Fruit fly (Drosophila melanogaster) whole organism, embryonic: ENCODE data around the gene CG34238.

Experiments used
- Ada2b ChIP-seq: fragments of 200-800 bp; sonication (Bioruptor generic); IDR thresholded peaks from 2 replicates; pipeline ENCODE4 v1.3.6; 2022; ENCODE audit warnings: missing biosample characterization, missing genetic modification characterization
- Atf6 ChIP-seq: fragments of 200-800 bp; sonication (Bioruptor generic); IDR thresholded peaks from 2 replicates; pipeline ENCODE4 v1.3.6; 2022; ENCODE audit warnings: missing biosample characterization, missing genetic modification characterization
- CG1024 ChIP-seq: fragments of 200-800 bp; sonication (Bioruptor generic); IDR thresholded peaks from 2 replicates; pipeline ENCODE4 v1.3.6; 2022; ENCODE audit warnings: missing biosample characterization, missing genetic modification characterization
- CG10274 ChIP-seq: fragments of 200-800 bp; sonication (Bioruptor generic); optimal IDR thresholded peaks from 3 replicates; lab custom pipeline; 2017; ENCODE audit warnings: missing biosample characterization, mild to moderate bottlenecking, missing genetic modification characterization
- CG11398 ChIP-seq: fragments of 200-800 bp; sonication (Bioruptor generic); optimal IDR thresholded peaks from 2 replicates; lab custom pipeline; 2016; ENCODE audit warnings: missing biosample characterization, missing genetic modification characterization
- CG11504 ChIP-seq: fragments of 200-800 bp; sonication (Bioruptor generic); optimal IDR thresholded peaks from 3 replicates; lab custom pipeline; 2019; ENCODE audit warnings: missing biosample characterization, mild to moderate bottlenecking, missing genetic modification characterization, moderate library complexity
- CG11696 ChIP-seq: fragments of 200-800 bp; sonication (Bioruptor generic); IDR thresholded peaks from 2 replicates; pipeline ENCODE4 v1.3.6; 2022; ENCODE audit warnings: missing biosample characterization, missing genetic modification characterization
- CG13424 ChIP-seq: fragments of 200-800 bp; sonication (Bioruptor generic); optimal IDR thresholded peaks from 2 replicates; lab custom pipeline; 2019; ENCODE audit warnings: missing biosample characterization, mild to moderate bottlenecking, missing genetic modification characterization, moderate library complexity
- CG13894 ChIP-seq: fragments of 200-800 bp; sonication (Bioruptor generic); optimal IDR thresholded peaks from 3 replicates; lab custom pipeline; 2018; ENCODE audit warnings: missing biosample characterization, mild to moderate bottlenecking, missing genetic modification characterization, moderate library complexity
- CG14965 ChIP-seq: fragments of 200-800 bp; sonication (Bioruptor generic); optimal IDR thresholded peaks from 2 replicates; lab custom pipeline; 2016; ENCODE audit warnings: missing biosample characterization, missing genetic modification characterization, borderline replicate concordance
- CG1603 ChIP-seq: fragments of 200-800 bp; sonication (Bioruptor generic); optimal IDR thresholded peaks from 2 replicates; lab custom pipeline; 2019; ENCODE audit warnings: missing biosample characterization, mild to moderate bottlenecking, missing genetic modification characterization, moderate library complexity
- CG1647 ChIP-seq: fragments of 200-800 bp; sonication (Bioruptor generic); optimal IDR thresholded peaks from 3 replicates; lab custom pipeline; 2016; ENCODE audit warnings: missing biosample characterization, missing genetic modification characterization
- CG16779 ChIP-seq: fragments of 200-800 bp; sonication (Bioruptor generic); IDR thresholded peaks from 2 replicates; pipeline ENCODE4 v1.3.6; 2022; ENCODE audit warnings: missing biosample characterization, missing genetic modification characterization
- CG17568 ChIP-seq: fragments of 200-800 bp; sonication (Bioruptor generic); optimal IDR thresholded peaks from 2 replicates; lab custom pipeline; 2018; ENCODE audit warnings: missing biosample characterization, mild to moderate bottlenecking, missing genetic modification characterization, moderate library complexity
- CG2120 ChIP-seq: fragments of 200-800 bp; sonication (Bioruptor generic); optimal IDR thresholded peaks from 3 replicates; lab custom pipeline; 2016; ENCODE audit warnings: missing biosample characterization, missing genetic modification characterization
- CG34376 ChIP-seq: fragments of 200-800 bp; sonication (Bioruptor generic); optimal IDR thresholded peaks from 2 replicates; lab custom pipeline; 2018; ENCODE audit warnings: missing biosample characterization, mild to moderate bottlenecking, missing genetic modification characterization
- CG4282 ChIP-seq: fragments of 200-800 bp; sonication (Bioruptor generic); optimal IDR thresholded peaks from 2 replicates; lab custom pipeline; 2016; ENCODE audit warnings: missing biosample characterization, missing genetic modification characterization
- CG8089 ChIP-seq: fragments of 200-800 bp; sonication (Bioruptor generic); optimal IDR thresholded peaks from 3 replicates; lab custom pipeline; 2016; ENCODE audit warnings: missing biosample characterization, missing genetic modification characterization
- Deaf1 ChIP-seq: fragments of 200-800 bp; optimal IDR thresholded peaks from 3 replicates; lab custom pipeline; 2019; ENCODE audit warnings: missing biosample characterization, mild to moderate bottlenecking, missing genetic modification characterization, moderate library complexity
- Dip2 ChIP-seq: fragments of 200-800 bp; sonication (Bioruptor generic); IDR thresholded peaks from 2 replicates; pipeline ENCODE4 v1.3.6; 2022; ENCODE audit warnings: missing biosample characterization, missing genetic modification characterization
- Dip3 ChIP-seq: fragments of 200-800 bp; sonication (Bioruptor generic); optimal IDR thresholded peaks from 3 replicates; lab custom pipeline; 2016; ENCODE audit warnings: missing biosample characterization, missing genetic modification characterization
- Dll ChIP-seq: fragments of 200-800 bp; sonication (Bioruptor generic); IDR thresholded peaks from 4 replicates; pipeline ENCODE4 v1.3.6; 2022; ENCODE audit warnings: missing biosample characterization, missing genetic modification characterization; ENCODE audit not compliant: partially characterized antibody
- E2f1 ChIP-seq: fragments of 200-800 bp; sonication (Bioruptor generic); IDR thresholded peaks from 2 replicates; pipeline ENCODE4 v1.3.6; 2022; ENCODE audit warnings: missing biosample characterization, missing genetic modification characterization
- Eip74EF ChIP-seq, 2 experiments: fragments of 200-800 bp in 1 of 2; fragments of >200 bp in 1 of 2; sonication (Bioruptor generic) in 1 of 2; optimal IDR thresholded peaks; 2 replicates each; lab custom pipeline; 2017 to 2019; ENCODE audit warnings: missing biosample characterization in 2 of 2, missing genetic modification characterization in 2 of 2, mild to moderate bottlenecking in 1 of 2, moderate library complexity in 1 of 2
- HLHmδ ChIP-seq: fragments of 200-800 bp; sonication (Bioruptor generic); optimal IDR thresholded peaks from 2 replicates; lab custom pipeline; 2018; ENCODE audit warnings: missing biosample characterization, mild to moderate bottlenecking, missing genetic modification characterization, moderate library complexity
- Hand ChIP-seq: fragments of 200-800 bp; sonication (Bioruptor generic); optimal IDR thresholded peaks from 2 replicates; lab custom pipeline; 2017; ENCODE audit warnings: mild to moderate bottlenecking, missing biosample characterization, missing genetic modification reagents, missing genetic modification characterization
- NfI ChIP-seq: fragments of 200-800 bp; sonication (Bioruptor generic); optimal IDR thresholded peaks from 3 replicates; lab custom pipeline; 2018; ENCODE audit warnings: missing biosample characterization, mild to moderate bottlenecking, missing genetic modification characterization, moderate library complexity
- Oli ChIP-seq: fragments of 200-800 bp; sonication (Bioruptor generic); optimal IDR thresholded peaks from 2 replicates; lab custom pipeline; 2018; ENCODE audit warnings: missing biosample characterization, mild to moderate bottlenecking, missing genetic modification characterization, moderate library complexity
- Optix ChIP-seq: fragments of 200-800 bp; sonication (Bioruptor generic); IDR thresholded peaks from 3 replicates; pipeline ENCODE4 v1.3.6; 2022; ENCODE audit warnings: missing biosample characterization, missing genetic modification characterization
- PHDP ChIP-seq: fragments of 200-800 bp; sonication (Bioruptor generic); optimal IDR thresholded peaks from 3 replicates; lab custom pipeline; 2018; ENCODE audit warnings: missing biosample characterization, mild to moderate bottlenecking, missing genetic modification characterization, moderate library complexity
- TFAM ChIP-seq: fragments of 200-800 bp; sonication (Bioruptor generic); optimal IDR thresholded peaks from 2 replicates; lab custom pipeline; 2017; ENCODE audit warnings: missing biosample characterization, missing genetic modification characterization, inconsistent platforms
- Usf ChIP-seq: fragments of 200-800 bp; sonication (Bioruptor generic); optimal IDR thresholded peaks from 2 replicates; lab custom pipeline; 2017; ENCODE audit warnings: missing genotype, missing biosample characterization, missing genetic modification characterization
- ato ChIP-seq: fragments of 200-800 bp; sonication (Bioruptor generic); IDR thresholded peaks from 2 replicates; pipeline ENCODE4 v1.3.6; 2022; ENCODE audit warnings: missing biosample characterization, missing genetic modification characterization; ENCODE audit not compliant: partially characterized antibody
- bcd ChIP-seq: fragments of 200-800 bp; sonication (Bioruptor generic); optimal IDR thresholded peaks from 2 replicates; lab custom pipeline; 2017; ENCODE audit warnings: missing biosample characterization, mild to moderate bottlenecking, missing genetic modification characterization
- bowl ChIP-seq: fragments of 200-800 bp; sonication (Bioruptor generic); IDR thresholded peaks from 2 replicates; pipeline ENCODE4 v1.3.6; 2022; ENCODE audit warnings: missing biosample characterization, missing genetic modification characterization
- btn ChIP-seq: fragments of 200-800 bp; sonication (Bioruptor generic); optimal IDR thresholded peaks from 2 replicates; lab custom pipeline; 2016; ENCODE audit warnings: missing biosample characterization, missing genetic modification characterization
- exex ChIP-seq: fragments of 200-800 bp; sonication (Bioruptor generic); optimal IDR thresholded peaks from 4 replicates; lab custom pipeline; 2018; ENCODE audit warnings: missing biosample characterization, mild to moderate bottlenecking, missing genetic modification characterization, moderate library complexity
- fu2 ChIP-seq: fragments of 200-800 bp; sonication (Bioruptor generic); optimal IDR thresholded peaks from 2 replicates; lab custom pipeline; 2016; ENCODE audit warnings: missing biosample characterization, missing genetic modification characterization
- grau ChIP-seq: fragments of 200-800 bp; optimal IDR thresholded peaks from 3 replicates; lab custom pipeline; 2019; ENCODE audit warnings: missing biosample characterization, mild to moderate bottlenecking, missing genetic modification characterization, moderate library complexity
- grn ChIP-seq: fragments of 200-800 bp; sonication (Bioruptor generic); optimal IDR thresholded peaks from 3 replicates; lab custom pipeline; 2017; ENCODE audit warnings: missing biosample characterization, missing genetic modification characterization
- hbn ChIP-seq: fragments of 200-800 bp; sonication (Bioruptor generic); IDR thresholded peaks from 2 replicates; pipeline ENCODE4 v1.3.6; 2022; ENCODE audit warnings: missing biosample characterization, missing genetic modification characterization; ENCODE audit not compliant: partially characterized antibody
- hkb ChIP-seq, 2 experiments: fragments of 200-800 bp in 1 of 2; fragments of >200 bp in 1 of 2; sonication (Bioruptor generic) in 1 of 2; IDR thresholded peaks in 1 of 2; optimal IDR thresholded peaks in 1 of 2; 2 replicates each; pipeline versions ENCODE4 v1.3.6 to Lab custom; 2017 to 2022; ENCODE audit warnings: missing biosample characterization in 1 of 2, missing genetic modification characterization in 1 of 2
- pb ChIP-seq: fragments of 200-800 bp; sonication (Bioruptor generic); optimal IDR thresholded peaks from 3 replicates; lab custom pipeline; 2016; ENCODE audit warnings: missing biosample characterization, missing genetic modification characterization
- ro ChIP-seq: fragments of 200-800 bp; sonication (Bioruptor generic); IDR thresholded peaks from 2 replicates; pipeline ENCODE4 v1.3.6; 2022; ENCODE audit warnings: missing biosample characterization, missing genetic modification characterization
- slp2 ChIP-seq: fragments of 200-800 bp; sonication (Bioruptor generic); optimal IDR thresholded peaks from 2 replicates; lab custom pipeline; 2016; ENCODE audit warnings: missing biosample characterization, missing genetic modification characterization
- unc-4 ChIP-seq: fragments of 200-800 bp; sonication (Bioruptor generic); IDR thresholded peaks from 2 replicates; pipeline ENCODE4 v1.3.6; 2022; ENCODE audit warnings: missing biosample characterization, missing genetic modification characterization; ENCODE audit not compliant: partially characterized antibody
- wdn ChIP-seq: fragments of 200-800 bp; sonication (Bioruptor generic); IDR thresholded peaks from 2 replicates; pipeline ENCODE4 v1.3.6; 2022; ENCODE audit warnings: missing biosample characterization, missing genetic modification characterization

Gene CG34238

DNA sequence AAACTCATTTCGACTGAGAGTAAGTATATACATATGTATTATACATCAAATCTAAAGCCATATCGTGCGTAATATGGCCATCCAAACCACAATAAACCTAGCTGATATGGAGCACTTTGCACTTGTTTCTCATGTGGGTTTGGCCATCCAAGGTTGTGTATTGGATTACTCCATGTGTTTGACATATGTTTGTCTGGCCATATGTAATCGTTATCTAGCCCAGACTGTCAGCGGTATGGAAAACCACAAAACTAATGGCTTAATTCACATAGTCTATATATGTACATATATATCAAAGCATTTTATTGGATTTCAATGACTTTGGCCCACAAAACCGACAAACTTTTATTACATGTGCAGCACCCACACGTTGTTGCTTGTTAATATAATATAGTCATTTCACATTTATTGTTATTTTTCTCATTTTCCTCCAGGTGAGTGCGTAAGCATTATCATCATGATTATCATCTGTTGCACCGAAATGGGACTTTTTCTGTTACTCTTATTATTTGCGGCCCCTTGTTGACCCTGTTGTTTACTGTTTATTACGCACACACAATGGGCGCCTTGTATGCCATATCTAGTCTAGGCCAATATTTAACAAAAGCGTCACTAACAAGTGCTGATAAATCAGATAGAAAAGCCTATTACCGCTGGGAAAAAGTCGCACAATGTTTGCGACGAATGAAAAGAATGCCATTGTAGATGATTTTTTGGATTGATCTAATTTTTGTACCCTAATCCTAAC lies 30.3 kb downstream of the CG34238 start (continued):
- peak in 1 of 2 experiments; percentile 61 for TF ChIP-seq Eip74EF (GFP tag; optimal IDR thresholded peaks at IDR 0.05; lab: Kevin White, UChicago)
- TF ChIP-seq Optix (GFP tag; lab: Robert Waterston, UW), result no peak
- no peak for TF ChIP-seq CG4282 (GFP tag; lab: Kevin White, UChicago)
- TF ChIP-seq btn (GFP tag; lab: Kevin White, UChicago), result peak; percentile 43
- peak; percentile 78 for TF ChIP-seq CG11398 (GFP tag; lab: Kevin White, UChicago)
- peak; percentile 77 for TF ChIP-seq Atf6 (GFP tag; lab: Robert Waterston, UW)
- no peak for TF ChIP-seq Usf (GFP tag; lab: Kevin White, UChicago)
- peak; percentile 48 for TF ChIP-seq NfI (GFP tag; lab: Kevin White, UChicago)
- TF ChIP-seq TFAM (GFP tag; lab: Kevin White, UChicago), result peak; percentile 34
- TF ChIP-seq CG10274 (GFP tag; lab: Kevin White, UChicago), result peak; percentile 29
- peak; percentile 88 for TF ChIP-seq CG17568 (GFP tag; lab: Kevin White, UChicago)
- no peak for TF ChIP-seq ro
- TF ChIP-seq CG2120 (GFP tag; lab: Kevin White, UChicago), result peak; percentile 58
- TF ChIP-seq PHDP, result peak; percentile 75
- peak; percentile 39; the same call in 1 of the 2 replicates for TF ChIP-seq CG11696 (GFP tag; lab: Robert Waterston, UW)
- TF ChIP-seq Deaf1 (tag; lab: Kevin White, UChicago), result no peak
- peak; percentile 72 for TF ChIP-seq CG8089 (GFP tag; lab: Kevin White, UChicago)
- TF ChIP-seq Hand (GFP tag; lab: Kevin White, UChicago), result no peak
- TF ChIP-seq grn (GFP tag; lab: Kevin White, UChicago), result peak; percentile 71
- TF ChIP-seq CG1647 (GFP tag; lab: Kevin White, UChicago), result peak; percentile 71
- no peak for TF ChIP-seq HLHmδ (GFP tag; lab: Kevin White, UChicago)
- peak; percentile 59 for TF ChIP-seq CG14965
- TF ChIP-seq bowl, result no peak
- peak; percentile 22; the same call in 1 of the 2 replicates for TF ChIP-seq CG1024
- peak; percentile 56 for TF ChIP-seq CG34376
- TF ChIP-seq hkb (optimal IDR thresholded peaks at IDR 0.05; lab: Kevin White, UChicago), result no peak
- TF ChIP-seq hkb (GFP tag; IDR thresholded peaks at IDR 0.05; lab: Robert Waterston, UW), result peak; percentile 76
- TF ChIP-seq fu2 (GFP tag; lab: Kevin White, UChicago), result no peak
- TF ChIP-seq ato (GFP tag; lab: Robert Waterston, UW), result no peak
- peak; percentile 72 for TF ChIP-seq CG1603 (tag; lab: Kevin White, UChicago)
- TF ChIP-seq CG13894, result no peak
- TF ChIP-seq grau, result peak; percentile 43
- no peak for TF ChIP-seq hbn (GFP tag; lab: Robert Waterston, UW)
- 0 out of 2 replicates have a peak, but pooled peaks have one; percentile 14 for TF ChIP-seq E2f1 (GFP tag; lab: Robert Waterston, UW)
- TF ChIP-seq pb (GFP tag; lab: Kevin White, UChicago), result peak; percentile 8
- peak; percentile 12 for TF ChIP-seq Dip3 (GFP tag; lab: Kevin White, UChicago)
- peak; percentile 49 for TF ChIP-seq CG13424
- TF ChIP-seq Dll (GFP tag; lab: Robert Waterston, UW), result no peak
- TF ChIP-seq slp2 (GFP tag; lab: Kevin White, UChicago), result no peak
- no peak for TF ChIP-seq CG16779 (GFP tag; lab: Robert Waterston, UW)
- peak; percentile 22 for TF ChIP-seq exex (tag; lab: Kevin White, UChicago)
- TF ChIP-seq Oli (tag; lab: Kevin White, UChicago), result peak; percentile 44
- TF ChIP-seq unc-4, result no peak
- no peak for TF ChIP-seq Dip2 (GFP tag; lab: Robert Waterston, UW)
- TF ChIP-seq wdn (GFP tag; lab: Robert Waterston, UW), result no peak
- peak; percentile 28; the same call in 1 of the 2 replicates for TF ChIP-seq Ada2b (GFP tag; lab: Robert Waterston, UW)
- peak; percentile 65 for TF ChIP-seq CG11504 (tag; lab: Kevin White, UChicago)
- TF ChIP-seq bcd, result peak; percentile 58
- TF ChIP-seq, all 482 proteins: peak for 281
